Worm (Caenorhabditis elegans) whole organism, midembryonic: ENCODE data around the gene srz-10.

Source experiments
- T22C8.4 ChIP-seq: fragments of 200-800 bp; sonication (Bioruptor generic); IDR thresholded peaks from 2 replicates; pipeline ENCODE4 v1.3.6; 2022; ENCODE audit warnings: missing genetic modification characterization, missing compliant biosample characterization
- cog-1 ChIP-seq: sonication (generic microtip); optimal IDR thresholded peaks from 2 replicates; lab custom pipeline; 2016; ENCODE audit warnings: missing genetic modification characterization, missing compliant biosample characterization
- flt-1 ChIP-seq: fragments of 200-800 bp; sonication (Bioruptor generic); IDR thresholded peaks from 2 replicates; pipeline ENCODE4 v1.3.6; 2022; ENCODE audit warnings: missing genetic modification characterization, missing compliant biosample characterization
- klf-2 ChIP-seq: fragments of 200-800 bp; sonication (Bioruptor generic); conservative IDR thresholded peaks from 2 replicates; pipeline ENCODE4 v1.3.6; 2022; ENCODE audit warnings: missing genetic modification reagents, missing genetic modification characterization, missing compliant biosample characterization
- med-1 ChIP-seq: sonication (generic microtip); optimal IDR thresholded peaks from 2 replicates; lab custom pipeline; 2017; ENCODE audit warnings: missing genetic modification characterization, mild to moderate bottlenecking, missing compliant biosample characterization, antibody characterized with exemption, missing genetic modification reagents; ENCODE audit not compliant: insufficient read depth
- ref-1 ChIP-seq: fragments of 200-800 bp; sonication (Bioruptor generic); conservative IDR thresholded peaks from 2 replicates; pipeline ENCODE4 v1.3.6; 2022; ENCODE audit warnings: missing genetic modification reagents, missing genetic modification characterization, missing compliant biosample characterization
- tab-1 ChIP-seq: fragments of 200-800 bp; sonication (Bioruptor generic); IDR thresholded peaks from 2 replicates; pipeline ENCODE4 v1.3.6; 2022; ENCODE audit warnings: missing genetic modification characterization, missing compliant biosample characterization
- ztf-23 ChIP-seq: fragments of 200-800 bp; sonication (Bioruptor generic); IDR thresholded peaks from 2 replicates; pipeline ENCODE4 v1.3.6; 2022; ENCODE audit warnings: missing genetic modification reagents, missing genetic modification characterization, missing compliant biosample characterization
- ztf-29 ChIP-seq: fragments of 200-800 bp; sonication (Bioruptor generic); IDR thresholded peaks from 2 replicates; pipeline ENCODE4 v1.3.6; 2022; ENCODE audit warnings: missing genetic modification reagents, missing genetic modification characterization, missing compliant biosample characterization

The srz-10 gene

ce11 chrV:15309011-15309410 is at the start of gene srz-10:
TSS of gene srz-10 (minus strand) at chrV:15309098.
- no peak for TF ChIP-seq ztf-29
- no peak for TF ChIP-seq flt-1 (GFP tag; lab: Robert Waterston, UW)
- TF ChIP-seq tab-1 (GFP tag; lab: Robert Waterston, UW), result no peak
- no peak for TF ChIP-seq T22C8.4 (GFP tag; lab: Robert Waterston, UW)
- no peak for TF ChIP-seq cog-1 (tag; lab: Kevin White, UChicago)
- no peak for TF ChIP-seq med-1 (GFP tag; lab: Kevin White, UChicago)
- no peak for TF ChIP-seq ref-1
- TF ChIP-seq klf-2, result no peak
- TF ChIP-seq ztf-23 (GFP tag; lab: Robert Waterston, UW), result no peak

ce11 chrV:15354648-15355047 is 45.8 kb upstream of the srz-10 start, which contains the start of gene C29F3.7:
TSS of gene C29F3.7 (plus strand) at chrV:15354901.
- TF ChIP-seq flt-1 (GFP tag; lab: Robert Waterston, UW) (no peak), med-1 (GFP tag; lab: Kevin White, UChicago) (no peak), klf-2 (no peak), ztf-29 (no peak), ztf-23 (GFP tag; lab: Robert Waterston, UW) (no peak), cog-1 (tag; lab: Kevin White, UChicago) (no peak), tab-1 (GFP tag; lab: Robert Waterston, UW) (no peak), ref-1 (no peak), T22C8.4 (GFP tag; lab: Robert Waterston, UW) (no peak)

ce11 chrV:15352376-15352775 is 43.5 kb upstream of the srz-10 start, which contains the start of gene srx-58:
TSS of gene srx-58 (plus strand) at chrV:15352676.
- TF ChIP-seq ztf-29 (no peak), cog-1 (tag; lab: Kevin White, UChicago) (no peak), T22C8.4 (GFP tag; lab: Robert Waterston, UW) (no peak), ref-1 (no peak), med-1 (GFP tag; lab: Kevin White, UChicago) (no peak), flt-1 (GFP tag; lab: Robert Waterston, UW) (no peak), ztf-23 (GFP tag; lab: Robert Waterston, UW) (no peak), klf-2 (no peak), tab-1 (GFP tag; lab: Robert Waterston, UW) (no peak)

- no peak for TF ChIP-seq ztf-23 (GFP tag; lab: Robert Waterston, UW)
Observed at ce11 chrV:15350615-15351014, 41.7 kb upstream of the srz-10 start, which contains the start of gene clec-231. TSS of gene clec-231 (minus strand) at chrV:15350715.

ce11 chrV:15349044-15349443 is 40.1 kb upstream of the srz-10 start, which contains the start of gene clec-230:
TSS of gene clec-230 (minus strand) at chrV:15349144.
- TF ChIP-seq klf-2 (no peak), ztf-23 (GFP tag; lab: Robert Waterston, UW) (no peak)

- TF ChIP-seq ztf-23 (GFP tag; lab: Robert Waterston, UW), result no peak
- TF ChIP-seq tab-1 (GFP tag; lab: Robert Waterston, UW), result no peak
- no peak for TF ChIP-seq T22C8.4 (GFP tag; lab: Robert Waterston, UW)
- no peak for TF ChIP-seq flt-1 (GFP tag; lab: Robert Waterston, UW)
- TF ChIP-seq ref-1, result no peak
- TF ChIP-seq ztf-29, result no peak
- TF ChIP-seq cog-1 (tag; lab: Kevin White, UChicago), result no peak
- TF ChIP-seq klf-2, result no peak
- no peak for TF ChIP-seq med-1 (GFP tag; lab: Kevin White, UChicago)
Observed at ce11 chrV:15347292-15347691, 38.4 kb upstream of the srz-10 start, which contains the start of gene C29F3.3. TSS of gene C29F3.3 (minus strand) at chrV:15347392.

- TF ChIP-seq klf-2 (no peak), ztf-23 (GFP tag; lab: Robert Waterston, UW) (no peak), flt-1 (GFP tag; lab: Robert Waterston, UW) (no peak), ref-1 (no peak), ztf-29 (no peak), T22C8.4 (GFP tag; lab: Robert Waterston, UW) (no peak), med-1 (GFP tag; lab: Kevin White, UChicago) (no peak), tab-1 (GFP tag; lab: Robert Waterston, UW) (no peak), cog-1 (tag; lab: Kevin White, UChicago) (no peak)
Observed at ce11 chrV:15344481-15344880, 35.6 kb upstream of the srz-10 start, which contains the start of gene wrt-8. TSS of gene wrt-8 (minus strand) at chrV:15344581.

- TF ChIP-seq T22C8.4 (GFP tag; lab: Robert Waterston, UW) (no peak), ztf-23 (GFP tag; lab: Robert Waterston, UW) (no peak), ztf-29 (no peak), flt-1 (GFP tag; lab: Robert Waterston, UW) (no peak), ref-1 (no peak), cog-1 (tag; lab: Kevin White, UChicago) (no peak), tab-1 (GFP tag; lab: Robert Waterston, UW) (no peak), klf-2 (no peak), med-1 (GFP tag; lab: Kevin White, UChicago) (no peak)
Observed at ce11 chrV:15341404-15341803, 32.5 kb upstream of the srz-10 start, which contains the start of gene clec-229. TSS of gene clec-229 (minus strand) at chrV:15341504.

ce11 chrV:15339363-15339762 is 30.5 kb upstream of the srz-10 start, which contains the start of gene clec-228:
TSS of gene clec-228 (minus strand) at chrV:15339463.
- TF ChIP-seq ztf-29, result no peak
- TF ChIP-seq klf-2, result no peak
- TF ChIP-seq T22C8.4 (GFP tag; lab: Robert Waterston, UW), result no peak
- no peak for TF ChIP-seq tab-1 (GFP tag; lab: Robert Waterston, UW)

ce11 chrV:15337405-15337804 is 28.5 kb upstream of the srz-10 start, which contains the start of gene wrt-7:
TSS of gene wrt-7 (minus strand) at chrV:15337505.
- TF ChIP-seq ref-1, result no peak
- no peak for TF ChIP-seq ztf-23 (GFP tag; lab: Robert Waterston, UW)
- TF ChIP-seq klf-2, result no peak
- no peak for TF ChIP-seq ztf-29
- TF ChIP-seq tab-1 (GFP tag; lab: Robert Waterston, UW), result no peak
- TF ChIP-seq cog-1 (tag; lab: Kevin White, UChicago), result no peak
- no peak for TF ChIP-seq flt-1 (GFP tag; lab: Robert Waterston, UW)
